Worm (Caenorhabditis elegans): ENCODE measurements around the gene ets-9.

ets-9 gene

ce11 chrX:4268396-4268795 is 11.1 kb upstream of the ets-9 start:
- TF ChIP-seq mdl-1 (tag; optimal IDR thresholded peaks at IDR 0.05) (no peak), elt-2 (tag; optimal IDR thresholded peaks at IDR 0.05) (peak; percentile 43), nhr-237 (tag; optimal IDR thresholded peaks at IDR 0.05) (no peak), fkh-8 (tag; optimal IDR thresholded peaks at IDR 0.05) (no peak), swsn-7 (tag; optimal IDR thresholded peaks at IDR 0.05) (no peak), vab-15 (tag; optimal IDR thresholded peaks at IDR 0.05) (no peak)

ce11 chrX:4273614-4274013 is 5.9 kb upstream of the ets-9 start, which contains the start of gene C52B9.10:
Gene C52B9.10, plus strand, starts transcription at chrX:4273914.
- TF ChIP-seq lin-39 (tag; optimal IDR thresholded peaks at IDR 0.05) (no peak), mdl-1 (tag; optimal IDR thresholded peaks at IDR 0.05) (no peak), nhr-77 (tag; optimal IDR thresholded peaks at IDR 0.05) (no peak), zag-1 (tag; optimal IDR thresholded peaks at IDR 0.05) (no peak), fkh-8 (tag; optimal IDR thresholded peaks at IDR 0.05) (no peak), nhr-28 (tag; optimal IDR thresholded peaks at IDR 0.05) (no peak), C34B4.2 (tag; optimal IDR thresholded peaks at IDR 0.05) (no peak), nhr-237 (tag; optimal IDR thresholded peaks at IDR 0.05) (no peak), elt-2 (tag; optimal IDR thresholded peaks at IDR 0.05) (no peak), fkh-4 (tag; optimal IDR thresholded peaks at IDR 0.05; ENCODE audit: borderline replicate concordance) (no peak), ets-5 (GFP tag; IDR thresholded peaks at IDR 0.05) (no peak), grh-1 (GFP tag; IDR thresholded peaks at IDR 0.05) (no peak), blmp-1 (tag; optimal IDR thresholded peaks at IDR 0.05) (no peak), ztf-11 (tag; optimal IDR thresholded peaks at IDR 0.05) (no peak), jun-1 (tag; optimal IDR thresholded peaks at IDR 0.05) (no peak), ceh-82 (tag; optimal IDR thresholded peaks at IDR 0.05) (no peak), irx-1 (tag; optimal IDR thresholded peaks at IDR 0.05) (no peak), F16B12.6 (tag; optimal IDR thresholded peaks at IDR 0.05) (no peak), pag-3 (tag; optimal IDR thresholded peaks at IDR 0.05; ENCODE audit: borderline replicate concordance, insufficient read depth) (no peak), unc-98 (GFP tag; IDR thresholded peaks at IDR 0.05) (no peak)

- TF ChIP-seq Y116A8C.19 (tag; optimal IDR thresholded peaks at IDR 0.05; ENCODE audit: borderline replicate concordance), result no peak
- no peak for TF ChIP-seq dsc-1 (tag; optimal IDR thresholded peaks at IDR 0.05)
Measured at ce11 chrX:4274116-4274515, 5.4 kb upstream of the ets-9 start, which contains the start of gene mec-18. Gene mec-18, minus strand, starts transcription at chrX:4274216.

- no peak for TF ChIP-seq mep-1 (tag; optimal IDR thresholded peaks at IDR 0.05)
- no peak for TF ChIP-seq F16B12.6 (tag; optimal IDR thresholded peaks at IDR 0.05)
- no peak for TF ChIP-seq isw-1 (GFP tag; IDR thresholded peaks at IDR 0.05)
- TF ChIP-seq mdl-1 (tag; optimal IDR thresholded peaks at IDR 0.05), result no peak
- no peak for TF ChIP-seq fkh-4 (tag; optimal IDR thresholded peaks at IDR 0.05; ENCODE audit: borderline replicate concordance)
- TF ChIP-seq unc-30 (tag; optimal IDR thresholded peaks at IDR 0.05), result no peak
- peak; percentile 24 for TF ChIP-seq jun-1 (tag; optimal IDR thresholded peaks at IDR 0.05)
- peak; percentile 71 for TF ChIP-seq elt-2 (tag; optimal IDR thresholded peaks at IDR 0.05)
- peak; percentile 45 for TF ChIP-seq pqm-1 (tag; optimal IDR thresholded peaks at IDR 0.05)
- TF ChIP-seq mef-2 (tag; optimal IDR thresholded peaks at IDR 0.05), result no peak
- no peak for TF ChIP-seq nhr-76 (tag; optimal IDR thresholded peaks at IDR 0.05)
- TF ChIP-seq skn-1 (tag; optimal IDR thresholded peaks at IDR 0.05), result no peak
- TF ChIP-seq pax-3 (tag; optimal IDR thresholded peaks at IDR 0.05), result no peak
- TF ChIP-seq nhr-84 (tag; optimal IDR thresholded peaks at IDR 0.05), result no peak
- TF ChIP-seq nhr-20 (tag; optimal IDR thresholded peaks at IDR 0.05), result no peak
- TF ChIP-seq ceh-8 (GFP tag; optimal IDR thresholded peaks at IDR 0.05), result no peak
- no peak for TF ChIP-seq lin-39 (tag; optimal IDR thresholded peaks at IDR 0.05)
- TF ChIP-seq grh-1 (GFP tag; IDR thresholded peaks at IDR 0.05), result no peak
- TF ChIP-seq swsn-7 (tag; optimal IDR thresholded peaks at IDR 0.05), result no peak
- TF ChIP-seq lir-3 (tag; optimal IDR thresholded peaks at IDR 0.05; ENCODE audit: poor library complexity), result no peak
Measured at ce11 chrX:4282380-4282779, 2.9 kb downstream of the ets-9 start, which contains the start of gene C52B9.19. Gene C52B9.19, plus strand, starts transcription at chrX:4282555.
